Worm (Caenorhabditis elegans) whole organism, L1 larva: ENCODE results near the gene C30A5.16.

Experiments
- C16A3.4 ChIP-seq: fragments of 150-350 bp; optimal IDR thresholded peaks from 2 replicates; lab custom pipeline; 2014; ENCODE audit warnings: missing biosample characterization, missing genetic modification characterization
- F16B12.6 ChIP-seq: fragments of 150-350 bp; optimal IDR thresholded peaks from 2 replicates; lab custom pipeline; 2014; ENCODE audit warnings: missing biosample characterization, missing genetic modification characterization
- Y116A8C.19 ChIP-seq: sonication (generic microtip); optimal IDR thresholded peaks from 2 replicates; lab custom pipeline; 2016; ENCODE audit warnings: missing compliant biosample characterization, missing genetic modification characterization, borderline replicate concordance
- aha-1 ChIP-seq: fragments of 150-350 bp; optimal IDR thresholded peaks from 2 replicates; lab custom pipeline; 2014; ENCODE audit warnings: missing biosample characterization, missing genetic modification characterization
- aly-2 ChIP-seq: fragments of 150-350 bp; optimal IDR thresholded peaks from 2 replicates; lab custom pipeline; 2014; ENCODE audit warnings: missing biosample characterization, missing genetic modification characterization
- ceh-63 ChIP-seq: fragments of 200-800 bp; sonication (Bioruptor generic); optimal IDR thresholded peaks from 2 replicates; lab custom pipeline; 2018; ENCODE audit warnings: mild to moderate bottlenecking, missing genetic modification characterization, missing compliant biosample characterization
- ces-1 ChIP-seq: fragments of 150-350 bp; optimal IDR thresholded peaks from 2 replicates; lab custom pipeline; 2014; ENCODE audit warnings: missing biosample characterization, missing genetic modification reagents, missing genetic modification characterization
- dsc-1 ChIP-seq: sonication (generic microtip); optimal IDR thresholded peaks from 2 replicates; lab custom pipeline; 2016; ENCODE audit warnings: mild to moderate bottlenecking, missing genetic modification characterization, missing compliant biosample characterization
- efl-1 ChIP-seq, 4 experiments: fragments of 150-350 bp; optimal IDR thresholded peaks in 3 of 4; peaks in 1 of 4; 1 replicate in 1 of 4; 2 replicates in 3 of 4; lab custom pipeline; 2014; ENCODE audit warnings: missing biosample characterization in 2 of 4, missing genetic modification characterization in 2 of 4, missing genetic modification reagents in 2 of 4
- egl-13 ChIP-seq: sonication (generic microtip); optimal IDR thresholded peaks from 2 replicates; lab custom pipeline; 2016; ENCODE audit warnings: missing genotype, missing genetic modification reagents, missing genetic modification characterization, missing compliant biosample characterization
- egl-27 ChIP-seq, 2 experiments: fragments of 150-350 bp in 1 of 2; sonication (generic microtip); optimal IDR thresholded peaks; 3 replicates each; lab custom pipeline; 2017 to 2018; ENCODE audit warnings: missing biosample characterization in 2 of 2, missing genetic modification characterization in 2 of 2, missing genetic modification reagents in 2 of 2
- elt-2 ChIP-seq: sonication (generic microtip); optimal IDR thresholded peaks from 2 replicates; lab custom pipeline; 2016; ENCODE audit warnings: missing genetic modification characterization, mild to moderate bottlenecking, inconsistent platforms, missing compliant biosample characterization, missing genetic modification reagents
- elt-3 ChIP-seq, 6 experiments: fragments of 150-350 bp in 1 of 6; sonication (generic microtip); optimal IDR thresholded peaks; 2 replicates each; lab custom pipeline; 2017 to 2018; ENCODE audit warnings: missing biosample characterization in 6 of 6, missing genetic modification characterization in 6 of 6, inconsistent platforms in 1 of 6
- ets-5 ChIP-seq: fragments of 200-800 bp; sonication (Bioruptor generic); IDR thresholded peaks from 2 replicates; pipeline ENCODE4 v1.3.6; 2022; ENCODE audit warnings: missing genetic modification characterization, missing compliant biosample characterization
- fkh-10 ChIP-seq: sonication (generic microtip); optimal IDR thresholded peaks from 2 replicates; lab custom pipeline; 2017; ENCODE audit warnings: missing biosample characterization, missing genetic modification reagents, missing genetic modification characterization
- fkh-4 ChIP-seq: sonication (generic microtip); optimal IDR thresholded peaks from 2 replicates; lab custom pipeline; 2016; ENCODE audit warnings: missing compliant biosample characterization, missing genetic modification characterization, borderline replicate concordance
- fos-1 ChIP-seq: fragments of 150-350 bp; optimal IDR thresholded peaks from 2 replicates; lab custom pipeline; 2014; ENCODE audit warnings: missing biosample characterization, missing genetic modification characterization
- hlh-17 ChIP-seq: fragments of 200-800 bp; sonication (Bioruptor generic); optimal IDR thresholded peaks from 2 replicates; lab custom pipeline; 2018; ENCODE audit warnings: missing genetic modification characterization, mild to moderate bottlenecking, missing compliant biosample characterization, moderate library complexity, borderline replicate concordance
- irx-1 ChIP-seq: sonication (generic microtip); optimal IDR thresholded peaks from 2 replicates; lab custom pipeline; 2016; ENCODE audit warnings: missing genetic modification characterization, missing compliant biosample characterization
- jun-1 ChIP-seq: fragments of 150-350 bp; optimal IDR thresholded peaks from 2 replicates; lab custom pipeline; 2014; ENCODE audit warnings: missing biosample characterization, missing genetic modification reagents, missing genetic modification characterization
- lin-13 ChIP-seq: fragments of 150-350 bp; optimal IDR thresholded peaks from 2 replicates; lab custom pipeline; 2014; ENCODE audit warnings: missing biosample characterization, missing genetic modification reagents, missing genetic modification characterization
- lin-15B ChIP-seq: fragments of 150-350 bp; sonication (generic microtip); optimal IDR thresholded peaks from 3 replicates; lab custom pipeline; 2014; ENCODE audit warnings: missing biosample characterization, missing genetic modification characterization
- lin-35 ChIP-seq, 2 experiments: fragments of 150-350 bp; optimal IDR thresholded peaks; 2 replicates each; lab custom pipeline; 2014; ENCODE audit warnings: missing biosample characterization in 2 of 2, missing genetic modification characterization in 2 of 2, missing genetic modification reagents in 2 of 2
- mab-9 ChIP-seq: fragments of 200-800 bp; sonication (Bioruptor generic); IDR thresholded peaks from 2 replicates; pipeline ENCODE4 v1.3.6; 2022; ENCODE audit warnings: missing genetic modification reagents, missing genetic modification characterization, missing compliant biosample characterization
- nhr-11 ChIP-seq: fragments of 150-350 bp; optimal IDR thresholded peaks from 2 replicates; lab custom pipeline; 2014; ENCODE audit warnings: missing biosample characterization, missing genetic modification characterization
- nhr-19 ChIP-seq: fragments of 200-800 bp; sonication (Bioruptor generic); conservative IDR thresholded peaks from 2 replicates; pipeline ENCODE4 v1.3.6; 2022; ENCODE audit warnings: missing genetic modification characterization, missing compliant biosample characterization
- nhr-20 ChIP-seq: sonication (generic microtip); optimal IDR thresholded peaks from 2 replicates; lab custom pipeline; 2016; ENCODE audit warnings: mild to moderate bottlenecking, missing genetic modification characterization, missing compliant biosample characterization
- nhr-237 ChIP-seq: fragments of 150-350 bp; optimal IDR thresholded peaks from 2 replicates; lab custom pipeline; 2014; ENCODE audit warnings: missing biosample characterization, missing genetic modification characterization
- nhr-28 ChIP-seq: fragments of 150-350 bp; optimal IDR thresholded peaks from 2 replicates; lab custom pipeline; 2014; ENCODE audit warnings: missing biosample characterization, missing genetic modification characterization
- nhr-47 ChIP-seq: sonication (generic microtip); optimal IDR thresholded peaks from 2 replicates; lab custom pipeline; 2016; ENCODE audit warnings: mild to moderate bottlenecking, missing genetic modification characterization, moderate library complexity, missing compliant biosample characterization
- nhr-77 ChIP-seq: fragments of 150-350 bp; optimal IDR thresholded peaks from 2 replicates; lab custom pipeline; 2014; ENCODE audit warnings: missing biosample characterization, missing genetic modification characterization
- nhr-90 ChIP-seq: sonication (generic microtip); optimal IDR thresholded peaks from 2 replicates; lab custom pipeline; 2016; ENCODE audit warnings: mild to moderate bottlenecking, missing genetic modification characterization, missing compliant biosample characterization; ENCODE audit not compliant: poor library complexity
- pax-3 ChIP-seq: fragments of 200-800 bp; sonication (Bioruptor generic); optimal IDR thresholded peaks from 2 replicates; lab custom pipeline; 2018; ENCODE audit warnings: mild to moderate bottlenecking, missing genetic modification characterization, moderate library complexity, missing compliant biosample characterization
- sup-37 ChIP-seq: fragments of 200-800 bp; sonication (Bioruptor generic); optimal IDR thresholded peaks from 2 replicates; lab custom pipeline; 2018; ENCODE audit warnings: mild to moderate bottlenecking, missing genetic modification characterization, missing compliant biosample characterization
- tbx-2 ChIP-seq: sonication (generic microtip); optimal IDR thresholded peaks from 2 replicates; lab custom pipeline; 2016; ENCODE audit warnings: missing genetic modification characterization, missing compliant biosample characterization
- tlp-1 ChIP-seq: fragments of 150-350 bp; optimal IDR thresholded peaks from 2 replicates; lab custom pipeline; 2014; ENCODE audit warnings: missing biosample characterization, missing genetic modification characterization
- unc-30 ChIP-seq: sonication (generic microtip); optimal IDR thresholded peaks from 2 replicates; lab custom pipeline; 2017; ENCODE audit warnings: missing biosample characterization, missing genetic modification characterization
- unc-86 ChIP-seq: sonication (generic microtip); optimal IDR thresholded peaks from 2 replicates; lab custom pipeline; 2016; ENCODE audit warnings: missing genetic modification characterization, missing compliant biosample characterization
- xbp-1 ChIP-seq: sonication (generic microtip); optimal IDR thresholded peaks from 2 replicates; lab custom pipeline; 2016; ENCODE audit warnings: missing genetic modification characterization, missing compliant biosample characterization
- zip-4 ChIP-seq: fragments of 200-800 bp; sonication (Bioruptor generic); optimal IDR thresholded peaks from 2 replicates; lab custom pipeline; 2018; ENCODE audit warnings: mild to moderate bottlenecking, missing genetic modification characterization, moderate library complexity, missing compliant biosample characterization
- ztf-11 ChIP-seq, 2 experiments: sonication (generic microtip); optimal IDR thresholded peaks; 2 replicates each; lab custom pipeline; 2016 to 2017; ENCODE audit warnings: missing genetic modification characterization in 2 of 2, missing biosample characterization in 1 of 2, missing compliant biosample characterization in 1 of 2

C30A5.16 gene

DNA sequence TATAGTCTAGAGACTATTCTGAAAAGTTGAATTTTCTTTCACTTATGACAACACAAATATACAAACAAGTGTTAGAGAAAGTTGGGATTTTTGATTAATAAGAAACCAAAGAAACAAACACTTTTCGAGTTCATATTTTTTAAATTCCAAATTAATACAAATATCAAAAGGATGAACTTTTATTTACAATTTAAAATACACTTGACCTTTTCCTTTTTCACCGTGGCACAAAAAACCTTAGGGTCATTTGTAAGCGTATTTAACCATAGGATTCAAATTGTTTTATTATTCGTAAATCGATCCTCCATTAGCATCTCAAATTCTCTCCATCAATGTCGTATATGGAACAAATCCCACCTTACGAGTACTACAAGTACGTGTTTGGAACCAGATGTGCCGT lies 17.9 kb downstream of the C30A5.16 start, which contains the start of gene C02F5.5:
TSS of gene C02F5.5 (plus strand) at position 301 of the 400 bp plus-strand sequence.
- no peak for TF ChIP-seq xbp-1 (tag; lab: Kevin White, UChicago)
- no peak for TF ChIP-seq tbx-2 (tag; lab: Kevin White, UChicago)
- TF ChIP-seq nhr-19 = no peak
- TF ChIP-seq pax-3 = no peak
- TF ChIP-seq nhr-11 (tag; lab: Kevin White, UChicago) = no peak
- TF ChIP-seq nhr-20 (tag; lab: Kevin White, UChicago) = no peak
- TF ChIP-seq egl-27 (tag; optimal IDR thresholded peaks at IDR 0.05; lab: Kevin White, UChicago) = no peak
- TF ChIP-seq jun-1 (tag; lab: Kevin White, UChicago) = no peak
- TF ChIP-seq nhr-77 = no peak
- no peak for TF ChIP-seq C16A3.4 (tag; lab: Kevin White, UChicago)
- TF ChIP-seq tlp-1 = no peak
- TF ChIP-seq ets-5 (GFP tag; lab: Robert Waterston, UW) = no peak
- TF ChIP-seq lin-15B (tag; lab: Kevin White, UChicago) = no peak
- TF ChIP-seq aha-1 (tag; lab: Kevin White, UChicago) = no peak
- no peak for TF ChIP-seq nhr-28 (tag; lab: Kevin White, UChicago)
- TF ChIP-seq nhr-90 (tag; lab: Kevin White, UChicago) = no peak
- no peak for TF ChIP-seq lin-13

DNA sequence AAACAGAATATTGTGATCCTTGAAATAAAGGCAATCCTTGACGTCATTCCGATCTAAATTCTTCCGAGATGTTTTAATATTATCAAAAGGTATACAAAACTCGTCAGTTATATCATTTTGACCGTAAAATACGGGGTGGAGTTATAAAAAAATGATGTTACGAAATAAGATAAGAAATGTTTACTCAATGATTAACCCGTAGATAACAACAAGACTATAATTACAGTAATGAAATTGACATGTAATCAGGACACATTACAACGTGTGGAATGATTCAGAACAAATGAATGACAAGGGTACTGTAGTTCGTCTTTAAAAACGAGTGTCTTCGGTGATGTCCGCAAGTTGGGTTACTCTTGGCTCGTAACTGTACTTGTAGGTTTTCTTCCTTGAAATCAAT lies 19.8 kb downstream of the C30A5.16 start, which contains the start of gene tsp-2:
TSS of gene tsp-2 (minus strand) at position 109 of the 400 bp plus-strand sequence.
- no peak for TF ChIP-seq ces-1 (GFP tag; lab: Kevin White, UChicago)
- TF ChIP-seq zip-4 (GFP tag; lab: Kevin White, UChicago) = no peak
- TF ChIP-seq elt-2 (tag; lab: Kevin White, UChicago) = peak; percentile 47

DNA sequence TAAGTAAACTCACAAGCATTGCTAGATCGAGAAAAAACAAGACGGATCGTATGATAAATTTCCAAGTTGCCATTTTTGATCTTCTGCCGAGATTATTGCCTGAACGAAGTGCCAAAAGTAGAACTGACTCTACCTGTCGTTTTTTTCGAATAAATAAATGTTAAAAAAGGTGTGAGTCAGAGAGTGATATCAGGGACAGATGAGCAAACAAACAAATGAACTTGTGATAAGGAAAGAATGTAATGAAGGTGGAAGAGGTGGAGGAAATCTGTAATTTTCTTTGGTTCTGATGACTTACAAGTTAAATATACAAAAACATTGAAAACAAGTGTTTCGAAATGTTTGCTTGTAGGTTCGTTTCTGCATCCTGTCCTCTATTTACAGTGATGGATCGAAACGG lies 21.3 kb downstream of the C30A5.16 start, which contains the start of gene tsp-1:
TSS of gene tsp-1 (minus strand) at position 99 of the 400 bp plus-strand sequence.
- TF ChIP-seq elt-3 (tag; optimal IDR thresholded peaks at IDR 0.05; lab: Kevin White, UChicago) (no peak), zip-4 (GFP tag; lab: Kevin White, UChicago) (no peak), efl-1 (optimal IDR thresholded peaks at IDR 0.05; lab: Kevin White, UChicago) (no peak), efl-1 (GFP tag; optimal IDR thresholded peaks at IDR 0.05 in 1 of 2; lab: Kevin White, UChicago) (peak in 1 of 2 experiments; percentile 69), tbx-2 (tag; lab: Kevin White, UChicago) (no peak), fos-1 (tag; lab: Kevin White, UChicago) (no peak), elt-2 (tag; lab: Kevin White, UChicago) (no peak), hlh-17 (no peak), dsc-1 (no peak)

DNA sequence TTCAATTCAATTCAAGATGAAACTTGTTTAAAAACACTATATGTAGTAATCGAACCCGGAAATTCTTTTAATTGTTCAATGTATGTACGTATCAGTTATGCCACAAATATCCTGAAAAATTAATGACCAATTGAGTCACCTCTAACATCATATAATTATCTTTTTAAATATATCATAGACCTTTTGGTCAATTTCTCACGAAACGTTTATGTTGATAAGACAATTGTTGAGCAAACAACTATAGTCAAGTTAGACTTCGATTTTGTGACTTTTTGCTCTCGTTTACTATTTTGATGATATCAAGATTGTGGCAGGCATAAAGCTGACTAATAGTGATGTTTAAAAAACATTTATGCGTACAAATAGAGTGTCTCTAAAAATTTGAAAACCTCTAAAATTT lies 22.2 kb downstream of the C30A5.16 start:
- TF ChIP-seq nhr-20 (tag; lab: Kevin White, UChicago) (peak; percentile 12), fkh-4 (tag; lab: Kevin White, UChicago) (no peak)
- TF ChIP-seq, all 84 proteins: peak for 1

DNA sequence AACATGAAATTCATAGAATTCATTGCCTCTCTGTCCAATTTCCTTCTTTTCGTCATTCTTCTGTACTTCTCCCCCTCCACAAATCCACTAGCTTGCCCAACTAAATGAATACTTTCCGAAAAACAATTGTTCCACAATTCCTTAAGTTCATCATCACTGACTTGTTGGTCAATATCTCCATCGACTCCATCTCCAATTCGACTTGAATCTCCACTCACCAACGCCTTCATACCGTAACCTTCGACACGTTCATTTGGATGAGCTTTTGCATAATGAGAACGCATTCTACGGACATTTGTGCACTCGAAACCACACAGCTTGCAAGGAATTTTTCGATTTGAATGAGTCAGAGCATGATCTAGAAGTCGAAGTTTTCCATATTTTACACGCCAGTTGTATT lies 22.9 kb downstream of the C30A5.16 start:
- TF ChIP-seq sup-37 (GFP tag; lab: Kevin White, UChicago) (no peak), unc-86 (tag; lab: Kevin White, UChicago) (no peak), aly-2 (tag; lab: Kevin White, UChicago) (no peak), irx-1 (tag; lab: Kevin White, UChicago) (no peak), nhr-237 (tag; lab: Kevin White, UChicago) (no peak), nhr-47 (tag; lab: Kevin White, UChicago) (no peak), lin-35 (GFP tag; optimal IDR thresholded peaks at IDR 0.05; lab: Kevin White, UChicago) (no peak), ztf-11 (tag; optimal IDR thresholded peaks at IDR 0.05; lab: Kevin White, UChicago) (no peak), mab-9 (no peak), fkh-10 (GFP tag; lab: Kevin White, UChicago) (no peak), Y116A8C.19 (tag; lab: Kevin White, UChicago) (no peak), egl-13 (no peak), nhr-28 (tag; lab: Kevin White, UChicago) (no peak), F16B12.6 (tag; lab: Kevin White, UChicago) (no peak), jun-1 (tag; lab: Kevin White, UChicago) (no peak), lin-13 (no peak), unc-30 (tag; lab: Kevin White, UChicago) (no peak), ceh-63 (GFP tag; lab: Kevin White, UChicago) (no peak)
